Worm (Caenorhabditis elegans) whole organism, L3 larva: ENCODE data around the gene C01G10.14.
"Not testable (repeated sequence)": the region's sequence is repeated elsewhere in the genome, so short reads cannot be mapped to it uniquely, and the experiment has no call there.

Experiments used
- R02D3.7 ChIP-seq: fragments of 150-350 bp; optimal IDR thresholded peaks from 2 replicates; lab custom pipeline; 2014; ENCODE audit warnings: missing biosample characterization, missing genetic modification characterization
- ZK546.5 ChIP-seq: sonication (generic microtip); optimal IDR thresholded peaks from 2 replicates; lab custom pipeline; 2017; ENCODE audit warnings: missing biosample characterization, missing genetic modification characterization
- ama-1 ChIP-seq: fragments of 150-350 bp; optimal IDR thresholded peaks from 2 replicates; lab custom pipeline; 2018
- ceh-16 ChIP-seq: sonication (generic microtip); optimal IDR thresholded peaks from 2 replicates; lab custom pipeline; 2017; ENCODE audit warnings: missing biosample characterization, missing genetic modification characterization
- ceh-28 ChIP-seq: fragments of 150-350 bp; optimal IDR thresholded peaks from 2 replicates; lab custom pipeline; 2014; ENCODE audit warnings: missing biosample characterization, missing genetic modification reagents, missing genetic modification characterization
- ceh-82 ChIP-seq: fragments of 150-350 bp; optimal IDR thresholded peaks from 2 replicates; lab custom pipeline; 2014; ENCODE audit warnings: missing biosample characterization, missing genetic modification characterization
- ceh-9 ChIP-seq: sonication (generic microtip); optimal IDR thresholded peaks from 2 replicates; lab custom pipeline; 2018; ENCODE audit warnings: missing biosample characterization, missing genetic modification characterization
- daf-12 ChIP-seq: fragments of 150-350 bp; optimal IDR thresholded peaks from 2 replicates; lab custom pipeline; 2014; ENCODE audit warnings: missing biosample characterization, missing genetic modification reagents, missing genetic modification characterization
- egl-5 ChIP-seq: fragments of 150-350 bp; optimal IDR thresholded peaks from 2 replicates; lab custom pipeline; 2017; ENCODE audit warnings: missing biosample characterization, missing genetic modification reagents, missing genetic modification characterization, inconsistent platforms
- elt-1 ChIP-seq: fragments of 150-350 bp; optimal IDR thresholded peaks from 2 replicates; lab custom pipeline; 2014; ENCODE audit warnings: missing biosample characterization, missing genetic modification characterization
- elt-2 ChIP-seq: sonication (generic microtip); optimal IDR thresholded peaks from 2 replicates; lab custom pipeline; 2016; ENCODE audit warnings: missing genetic modification reagents, mild to moderate bottlenecking, missing genetic modification characterization, missing compliant biosample characterization
- elt-3 ChIP-seq, 3 experiments: fragments of 150-350 bp in 1 of 3; sonication (generic microtip) in 2 of 3; optimal IDR thresholded peaks; 2 replicates in 2 of 3; 4 replicates in 1 of 3; lab custom pipeline; 2014 to 2017; ENCODE audit warnings: missing biosample characterization in 3 of 3, missing genetic modification characterization in 3 of 3
- eor-1 ChIP-seq, 2 experiments: fragments of 150-350 bp; optimal IDR thresholded peaks; 2 replicates each; lab custom pipeline; 2014 to 2018; ENCODE audit warnings: missing biosample characterization in 2 of 2, missing genetic modification characterization in 2 of 2
- fkh-10 ChIP-seq: sonication (generic microtip); optimal IDR thresholded peaks from 2 replicates; lab custom pipeline; 2017; ENCODE audit warnings: missing biosample characterization, missing genetic modification reagents, missing genetic modification characterization
- fkh-2 ChIP-seq: fragments of 150-350 bp; optimal IDR thresholded peaks from 2 replicates; lab custom pipeline; 2014; ENCODE audit warnings: missing biosample characterization, missing genetic modification reagents, missing genetic modification characterization
- fos-1 ChIP-seq: fragments of 150-350 bp; optimal IDR thresholded peaks from 2 replicates; lab custom pipeline; 2014; ENCODE audit warnings: missing biosample characterization, missing genetic modification characterization
- hmg-11 ChIP-seq: sonication (generic microtip); optimal IDR thresholded peaks from 2 replicates; lab custom pipeline; 2016; ENCODE audit warnings: missing genetic modification characterization, missing compliant biosample characterization
- jun-1 ChIP-seq: fragments of 150-350 bp; optimal IDR thresholded peaks from 2 replicates; lab custom pipeline; 2014; ENCODE audit warnings: missing biosample characterization, missing genetic modification reagents, missing genetic modification characterization
- lsy-12 ChIP-seq: sonication (generic microtip); optimal IDR thresholded peaks from 2 replicates; lab custom pipeline; 2016; ENCODE audit warnings: mild to moderate bottlenecking, missing genetic modification characterization, missing compliant biosample characterization
- mdl-1 ChIP-seq: fragments of 150-350 bp; optimal IDR thresholded peaks from 2 replicates; lab custom pipeline; 2014; ENCODE audit warnings: missing biosample characterization, missing genetic modification characterization
- mml-1 ChIP-seq: fragments of 150-350 bp; sonication (generic microtip); optimal IDR thresholded peaks from 3 replicates; lab custom pipeline; 2014; ENCODE audit warnings: missing biosample characterization, missing genetic modification characterization
- nfya-1 ChIP-seq: sonication (generic microtip); optimal IDR thresholded peaks from 2 replicates; lab custom pipeline; 2017; ENCODE audit warnings: missing genetic modification characterization, mild to moderate bottlenecking, missing compliant biosample characterization, antibody characterized with exemption, moderate library complexity; ENCODE audit not compliant: insufficient read depth
- nhr-11 ChIP-seq: fragments of 150-350 bp; optimal IDR thresholded peaks from 2 replicates; lab custom pipeline; 2014; ENCODE audit warnings: missing biosample characterization, missing genetic modification characterization
- nhr-12 ChIP-seq: fragments of 150-350 bp; optimal IDR thresholded peaks from 2 replicates; lab custom pipeline; 2014; ENCODE audit warnings: missing biosample characterization, missing genetic modification characterization
- nhr-23 ChIP-seq: fragments of 150-350 bp; optimal IDR thresholded peaks from 2 replicates; lab custom pipeline; 2014; ENCODE audit warnings: missing biosample characterization, missing genetic modification reagents, missing genetic modification characterization
- nhr-25 ChIP-seq: sonication (generic microtip); optimal IDR thresholded peaks from 2 replicates; lab custom pipeline; 2017; ENCODE audit warnings: missing biosample characterization, missing genetic modification characterization
- nhr-28 ChIP-seq: fragments of 150-350 bp; optimal IDR thresholded peaks from 2 replicates; lab custom pipeline; 2014; ENCODE audit warnings: missing biosample characterization, missing genetic modification characterization
- nhr-43 ChIP-seq: sonication (generic microtip); optimal IDR thresholded peaks from 2 replicates; lab custom pipeline; 2016; ENCODE audit warnings: mild to moderate bottlenecking, missing genetic modification characterization, missing compliant biosample characterization; ENCODE audit not compliant: poor library complexity, severe bottlenecking
- nhr-67 ChIP-seq: fragments of 150-350 bp; optimal IDR thresholded peaks from 2 replicates; lab custom pipeline; 2014; ENCODE audit warnings: missing biosample characterization, missing genetic modification characterization
- nhr-77 ChIP-seq: fragments of 150-350 bp; optimal IDR thresholded peaks from 2 replicates; lab custom pipeline; 2014; ENCODE audit warnings: missing biosample characterization, missing genetic modification characterization
- skn-1 ChIP-seq: fragments of 150-350 bp; optimal IDR thresholded peaks from 2 replicates; lab custom pipeline; 2014; ENCODE audit warnings: missing biosample characterization, missing genetic modification characterization
- snpc-4 ChIP-seq: fragments of 150-350 bp; optimal IDR thresholded peaks from 2 replicates; lab custom pipeline; 2014; ENCODE audit warnings: missing biosample characterization, missing genetic modification characterization
- tbx-2 ChIP-seq: sonication (generic microtip); optimal IDR thresholded peaks from 2 replicates; lab custom pipeline; 2016; ENCODE audit warnings: mild to moderate bottlenecking, missing genetic modification characterization, missing compliant biosample characterization
- ztf-11 ChIP-seq: fragments of 150-350 bp; optimal IDR thresholded peaks from 2 replicates; lab custom pipeline; 2014; ENCODE audit warnings: missing biosample characterization, missing genetic modification characterization
- ztf-4 ChIP-seq: fragments of 150-350 bp; optimal IDR thresholded peaks from 2 replicates; lab custom pipeline; 2014; ENCODE audit warnings: missing biosample characterization, missing genetic modification characterization

C01G10.14 gene

ce11 chrV:15119517-15119916 lies 13.8 kb upstream of the C01G10.14 start, which contains the start of gene flor-1:
Gene flor-1 (minus strand): TSS chrV:15119617.
- TF ChIP-seq egl-5, result no peak
- no peak for TF ChIP-seq mml-1 (tag; lab: Kevin White, UChicago)
- no peak for TF ChIP-seq fkh-2 (tag; lab: Kevin White, UChicago)
- no peak for TF ChIP-seq nfya-1 (tag; lab: Kevin White, UChicago)
- no peak for TF ChIP-seq nhr-43 (tag; lab: Kevin White, UChicago)
- no peak for TF ChIP-seq nhr-23 (tag; lab: Kevin White, UChicago)
- no peak for TF ChIP-seq snpc-4 (tag; lab: Kevin White, UChicago)
- TF ChIP-seq tbx-2 (tag; lab: Kevin White, UChicago), result no peak
- no peak for TF ChIP-seq ceh-16 (tag; lab: Kevin White, UChicago)
- TF ChIP-seq eor-1 (tag; optimal IDR thresholded peaks at IDR 0.05; lab: Kevin White, UChicago), result no peak
- no peak for TF ChIP-seq R02D3.7 (tag; lab: Kevin White, UChicago)
- no peak for TF ChIP-seq nhr-12 (tag; lab: Kevin White, UChicago)
- TF ChIP-seq ztf-4, result no peak
- TF ChIP-seq fos-1, result no peak
- TF ChIP-seq skn-1 (tag; lab: Kevin White, UChicago), result no peak
- TF ChIP-seq mdl-1 (tag; lab: Kevin White, UChicago), result no peak
- TF ChIP-seq fkh-10 (GFP tag; lab: Kevin White, UChicago), result no peak
- no peak for TF ChIP-seq ceh-28 (tag; lab: Kevin White, UChicago)
- no peak for TF ChIP-seq elt-2 (tag; lab: Kevin White, UChicago)
- TF ChIP-seq ztf-11 (tag; lab: Kevin White, UChicago), result no peak
- TF ChIP-seq, all 47 proteins: peak for 0

- not testable (repeated sequence) for TF ChIP-seq nhr-25, ceh-28, ztf-11 (tag; lab: Kevin White, UChicago)
Measured at ce11 chrV:15115968-15116367, 10.2 kb upstream of the C01G10.14 start, which contains the start of gene T01G5.8. Gene T01G5.8 (plus strand): TSS chrV:15116268.

DNA sequence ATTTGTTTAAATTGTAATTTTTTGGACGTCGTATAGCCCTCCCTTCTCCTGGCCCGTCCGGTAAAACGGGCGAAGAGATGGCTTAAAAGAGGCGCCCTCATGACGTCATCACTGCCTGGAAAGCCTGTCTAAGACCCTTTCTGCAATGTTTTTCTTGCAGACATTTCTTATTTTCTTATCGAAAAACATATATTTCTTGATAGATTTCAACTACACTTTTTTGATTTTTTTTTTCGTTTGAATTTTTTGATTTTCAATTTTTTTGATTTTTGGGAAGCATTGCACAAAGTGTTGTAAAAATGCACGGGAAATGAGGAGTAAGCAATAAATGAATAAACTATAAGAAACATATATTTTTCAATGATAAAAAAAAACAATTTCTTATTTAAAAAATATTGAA lies 8.2 kb upstream of the C01G10.14 start, which contains the start of gene T01G5.6:
TSS of gene T01G5.6 (minus strand) at position 101 of the 400 bp plus-strand sequence.
- no peak for TF ChIP-seq nhr-77 (tag; lab: Kevin White, UChicago)
- TF ChIP-seq fos-1, result no peak
- no peak for TF ChIP-seq nhr-11
- no peak for TF ChIP-seq tbx-2 (tag; lab: Kevin White, UChicago)
- no peak for TF ChIP-seq daf-12 (tag; lab: Kevin White, UChicago)
- TF ChIP-seq nhr-12 (tag; lab: Kevin White, UChicago), result no peak
- no peak for TF ChIP-seq ama-1 (lab: Kevin White, UChicago)
- no peak for TF ChIP-seq nhr-23 (tag; lab: Kevin White, UChicago)
- no peak for TF ChIP-seq jun-1 (tag; lab: Kevin White, UChicago)
- no peak for TF ChIP-seq elt-1 (tag; lab: Kevin White, UChicago)
- TF ChIP-seq mdl-1 (tag; lab: Kevin White, UChicago), result no peak
- TF ChIP-seq ZK546.5, result no peak
- no peak for TF ChIP-seq nhr-28 (tag; lab: Kevin White, UChicago)
- TF ChIP-seq hmg-11 (tag; lab: Kevin White, UChicago), result no peak
- no peak for TF ChIP-seq nhr-43 (tag; lab: Kevin White, UChicago)
- no peak for TF ChIP-seq ztf-4
- no peak for TF ChIP-seq eor-1 (tag; optimal IDR thresholded peaks at IDR 0.05; lab: Kevin White, UChicago)
- TF ChIP-seq ceh-82, result no peak
- TF ChIP-seq, all 47 proteins: peak for 0

- TF ChIP-seq lsy-12 (no peak), ceh-9 (no peak), fos-1 (no peak), egl-5 (no peak), elt-3 (tag; optimal IDR thresholded peaks at IDR 0.05; lab: Kevin White, UChicago) (no peak), jun-1 (tag; lab: Kevin White, UChicago) (no peak), elt-2 (tag; lab: Kevin White, UChicago) (no peak), nhr-67 (tag; lab: Kevin White, UChicago) (no peak), ztf-11 (tag; lab: Kevin White, UChicago) (no peak)
Measured at ce11 chrV:15111660-15112059, 5.9 kb upstream of the C01G10.14 start, which contains the start of gene T01G5.7. Gene T01G5.7 (plus strand): TSS chrV:15111960.
